Fruit fly (Drosophila melanogaster): ENCODE measurements around the gene Cp38.

Cp38 gene

dm6 chrX:8455019-8455555, 26.6 kb upstream of the Cp38 start, which contains the start of gene org-1 (continued):
- TF ChIP-seq CG9727 (GFP tag; optimal IDR thresholded peaks at IDR 0.05) (peak; percentile 97), CG12071 (GFP tag; optimal IDR thresholded peaks at IDR 0.05) (peak; percentile 90), zfh1 (GFP tag; IDR thresholded peaks at IDR 0.05) (peak; percentile 99), ttk (GFP tag; IDR thresholded peaks at IDR 0.05) (peak; percentile 98), ab (GFP tag; optimal IDR thresholded peaks at IDR 0.05) (peak; percentile 73), HLHmδ (GFP tag; optimal IDR thresholded peaks at IDR 0.05) (peak; percentile 7), wor (GFP tag; IDR thresholded peaks at IDR 0.05) (peak; percentile 95), toy (GFP tag; IDR thresholded peaks at IDR 0.05) (peak; percentile 95), CG1792 (GFP tag; optimal IDR thresholded peaks at IDR 0.05) (peak; percentile 55), Bdp1 (GFP tag; optimal IDR thresholded peaks at IDR 0.05) (peak; percentile 46), ash1 (GFP tag; optimal IDR thresholded peaks at IDR 0.05) (no peak), CG2120 (GFP tag; optimal IDR thresholded peaks at IDR 0.05) (peak; percentile 86), CG1602 (GFP tag; optimal IDR thresholded peaks at IDR 0.05) (peak; percentile 96), CG12391 (tag; optimal IDR thresholded peaks at IDR 0.05) (peak; percentile 94), CG4360 (GFP tag; IDR thresholded peaks at IDR 0.05) (peak; percentile 87), ci (GFP tag; IDR thresholded peaks at IDR 0.05) (peak; percentile 98), dpn (GFP tag; optimal IDR thresholded peaks at IDR 0.05) (peak; percentile 89 to 95), CG3163 (GFP tag; optimal IDR thresholded peaks at IDR 0.05) (peak; percentile 61), CG3726 (GFP tag; IDR thresholded peaks at IDR 0.05) (peak; percentile 96), CG16813 (GFP tag; IDR thresholded peaks at IDR 0.05; ENCODE audit: partially characterized antibody) (no peak), corto (GFP tag; optimal IDR thresholded peaks at IDR 0.05) (no peak), CG10565 (GFP tag; optimal IDR thresholded peaks at IDR 0.05) (peak; percentile 57), Bteb2 (GFP tag; optimal IDR thresholded peaks at IDR 0.05) (peak; percentile 69), gsb (GFP tag; IDR thresholded peaks at IDR 0.05) (peak; percentile 94), dmrt11E (tag; optimal IDR thresholded peaks at IDR 0.05) (peak; percentile 98), Doc2 (GFP tag; IDR thresholded peaks at IDR 0.05) (peak; percentile 86), so (GFP tag; IDR thresholded peaks at IDR 0.05) (peak; percentile 95), Poxn (GFP tag; IDR thresholded peaks at IDR 0.05) (peak; percentile 84), slp2 (GFP tag; optimal IDR thresholded peaks at IDR 0.05) (peak; percentile 76), zf30C (GFP tag; optimal IDR thresholded peaks at IDR 0.05) (no peak), CHES-1-like (GFP tag; optimal IDR thresholded peaks at IDR 0.05) (peak; percentile 65), Gsc (GFP tag; IDR thresholded peaks at IDR 0.05) (peak; percentile 97), GATAe (GFP tag; conservative IDR thresholded peaks at IDR 0.05) (peak; percentile 76), CG2199 (GFP tag; IDR thresholded peaks at IDR 0.05) (peak; percentile 98), Nf-YC (tag; optimal IDR thresholded peaks at IDR 0.05) (peak; percentile 96), CG32767 (GFP tag; IDR thresholded peaks at IDR 0.05) (peak; percentile 96), CG12104 (GFP tag; optimal IDR thresholded peaks at IDR 0.05) (peak; percentile 82), CG11456 (GFP tag; IDR thresholded peaks at IDR 0.05) (peak; percentile 97), bab2 (GFP tag; optimal IDR thresholded peaks at IDR 0.05) (peak; percentile 75), CG18476 (GFP tag; optimal IDR thresholded peaks at IDR 0.05) (peak; percentile 88), tin (GFP tag; optimal IDR thresholded peaks at IDR 0.05) (peak; percentile 95), usp (GFP tag; optimal IDR thresholded peaks at IDR 0.05) (no peak), gcm2 (GFP tag; optimal IDR thresholded peaks at IDR 0.05) (peak; percentile 76), CG14014 (GFP tag; IDR thresholded peaks at IDR 0.05) (peak; percentile 96), Med (GFP tag) (peak; percentile 95), CG1233 (GFP tag; optimal IDR thresholded peaks at IDR 0.05) (peak; percentile 93), disco-r (GFP tag; optimal IDR thresholded peaks at IDR 0.05) (peak; percentile 65), NK7.1 (GFP tag; optimal IDR thresholded peaks at IDR 0.05) (peak; percentile 75), psq (GFP tag; optimal IDR thresholded peaks at IDR 0.05) (peak; percentile 72), Dbx (GFP tag; IDR thresholded peaks at IDR 0.05) (peak; percentile 94), trem (tag; optimal IDR thresholded peaks at IDR 0.05) (peak; percentile 94), ac (GFP tag; optimal IDR thresholded peaks at IDR 0.05) (peak; percentile 93)
